Worm (Caenorhabditis elegans): ENCODE measurements around the gene qdpr-1.

DNA sequence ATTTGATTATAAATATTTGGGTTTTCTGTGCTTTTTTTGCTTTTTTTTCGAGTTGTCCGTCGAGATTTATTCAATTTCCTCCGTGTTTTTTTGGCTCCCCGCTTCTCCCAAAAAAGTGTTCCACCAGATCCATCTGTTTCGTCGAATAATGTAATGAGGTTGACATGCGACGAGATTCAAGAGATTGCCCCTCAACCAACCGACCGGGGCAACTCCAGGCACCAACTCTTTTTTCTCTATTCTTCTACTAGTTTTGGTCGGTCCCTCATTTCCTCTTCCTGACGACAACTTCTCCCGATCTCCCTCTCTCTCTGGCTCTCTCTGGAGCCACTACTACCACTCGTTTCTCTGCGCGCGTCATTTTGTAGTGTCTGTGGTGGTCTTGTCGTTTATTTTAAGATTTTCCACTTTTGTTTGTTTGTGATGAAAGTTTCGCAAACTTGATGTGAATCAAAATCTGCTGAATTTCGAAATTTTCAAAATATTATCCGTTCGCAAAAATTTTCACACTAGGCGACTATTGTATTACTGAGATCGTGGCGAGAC is 45.9 kb upstream of the qdpr-1 start:
- TF ChIP-seq Y22D7AL.16 (tag; optimal IDR thresholded peaks at IDR 0.05) = no peak
- no peak for TF ChIP-seq sox-2 (GFP tag; IDR thresholded peaks at IDR 0.05)
- TF ChIP-seq ama-1 (optimal IDR thresholded peaks at IDR 0.05) = no peak
- no peak for TF ChIP-seq ref-2 (tag; optimal IDR thresholded peaks at IDR 0.05)
- TF ChIP-seq pqm-1 (tag; optimal IDR thresholded peaks at IDR 0.05) = no peak
- TF ChIP-seq pha-2 (tag; optimal IDR thresholded peaks at IDR 0.05) = no peak
- TF ChIP-seq F13H6.1 (tag; optimal IDR thresholded peaks at IDR 0.05) = no peak
- TF ChIP-seq tbx-2 (tag; optimal IDR thresholded peaks at IDR 0.05) = no peak
- TF ChIP-seq npax-4 (tag; optimal IDR thresholded peaks at IDR 0.05) = no peak
- no peak for TF ChIP-seq ceh-48 (tag; optimal IDR thresholded peaks at IDR 0.05)
- TF ChIP-seq elt-2 (tag; optimal IDR thresholded peaks at IDR 0.05) = no peak
